Worm (Caenorhabditis elegans) whole organism, L4 larva: ENCODE data around the gene cTel55X.1.

ENCODE experiments used
- F49E8.2 ChIP-seq: sonication (generic microtip); optimal IDR thresholded peaks from 2 replicates; lab custom pipeline; 2016; ENCODE audit warnings: missing compliant biosample characterization, mild to moderate bottlenecking, missing genetic modification characterization, borderline replicate concordance
- egl-27 ChIP-seq: sonication (generic microtip); optimal IDR thresholded peaks from 3 replicates; lab custom pipeline; 2017; ENCODE audit warnings: missing biosample characterization, missing genetic modification reagents, missing genetic modification characterization
- lir-3 ChIP-seq: sonication (generic microtip); optimal IDR thresholded peaks from 2 replicates; lab custom pipeline; 2016; ENCODE audit warnings: mild to moderate bottlenecking, missing genetic modification characterization, missing compliant biosample characterization
- nhr-237 ChIP-seq: sonication (generic microtip); optimal IDR thresholded peaks from 2 replicates; lab custom pipeline; 2017; ENCODE audit warnings: missing biosample characterization, missing genetic modification characterization
- unc-130 ChIP-seq: sonication (generic microtip); optimal IDR thresholded peaks from 2 replicates; lab custom pipeline; 2016; ENCODE audit warnings: missing genetic modification reagents, missing genetic modification characterization, missing compliant biosample characterization
- ztf-11 ChIP-seq: fragments of 150-350 bp; optimal IDR thresholded peaks from 2 replicates; lab custom pipeline; 2014; ENCODE audit warnings: missing biosample characterization, missing genetic modification characterization

ce11 chrX:17667288-17667687 is 47.5 kb upstream of the cTel55X.1 start:
- no peak for TF ChIP-seq unc-130 (GFP tag; lab: Kevin White, UChicago)
- no peak for TF ChIP-seq nhr-237
- TF ChIP-seq F49E8.2 (tag; lab: Kevin White, UChicago) = no peak
- no peak for TF ChIP-seq egl-27 (tag; lab: Kevin White, UChicago)
- TF ChIP-seq lir-3 (tag; lab: Kevin White, UChicago) = no peak
- no peak for TF ChIP-seq ztf-11
